Fruit fly (Drosophila melanogaster): ENCODE results near the gene Prx4.

- TF ChIP-seq rn (GFP tag; IDR thresholded peaks at IDR 0.05) (no peak), Pif1A (GFP tag; optimal IDR thresholded peaks at IDR 0.05) (no peak), CG34367 (tag; optimal IDR thresholded peaks at IDR 0.05) (peak; percentile 16)
Measured at dm6 chr3L:3070274-3071204, 28.4 kb downstream of the Prx4 start, which contains the start of the genes CG32486 and PAN3.
